Worm (Caenorhabditis elegans): ENCODE data around the gene slcr-46.1.

slcr-46.1 gene

ce11 chrX:4647104-4647503 lies 14.9 kb downstream of the slcr-46.1 start, which contains the start of gene C46C11.4:
C46C11.4 (minus strand) TSS chrX:4647204.
- TF ChIP-seq ceh-44 (GFP tag; IDR thresholded peaks at IDR 0.05) (no peak), daf-16 (GFP tag; optimal IDR thresholded peaks at IDR 0.05) (no peak), daf-16 (tag; optimal IDR thresholded peaks at IDR 0.05) (no peak), tra-1 (GFP tag; IDR thresholded peaks at IDR 0.05) (no peak), hlh-30 (tag; optimal IDR thresholded peaks at IDR 0.05; ENCODE audit: insufficient read depth) (no peak), ceh-20 (GFP tag; IDR thresholded peaks at IDR 0.05) (no peak), sdz-12 (GFP tag; optimal IDR thresholded peaks at IDR 0.05) (no peak), ceh-82 (tag; optimal IDR thresholded peaks at IDR 0.05) (no peak), pha-4 (GFP tag; IDR thresholded peaks at IDR 0.05) (no peak), pha-4 (tag; optimal IDR thresholded peaks at IDR 0.05) (no peak)

ce11 chrX:4649097-4649496 lies 16.9 kb downstream of the slcr-46.1 start, which contains the start of gene ent-5:
ent-5 (minus strand) TSS chrX:4649197.
- TF ChIP-seq ctbp-1 (GFP tag; IDR thresholded peaks at IDR 0.05): no peak
- TF ChIP-seq nhr-42 (GFP tag; IDR thresholded peaks at IDR 0.05): no peak
- no peak for TF ChIP-seq duxl-1 (tag; optimal IDR thresholded peaks at IDR 0.05; ENCODE audit: poor library complexity)
- TF ChIP-seq ZK546.5 (tag; optimal IDR thresholded peaks at IDR 0.05): no peak
- TF ChIP-seq lim-7 (GFP tag; IDR thresholded peaks at IDR 0.05): no peak
- TF ChIP-seq zip-2 (tag; optimal IDR thresholded peaks at IDR 0.05): no peak
- no peak for TF ChIP-seq F49E8.2 (tag; optimal IDR thresholded peaks at IDR 0.05; ENCODE audit: borderline replicate concordance)
- TF ChIP-seq fos-1 (tag; optimal IDR thresholded peaks at IDR 0.05): no peak
- TF ChIP-seq ceh-32 (tag; optimal IDR thresholded peaks at IDR 0.05; ENCODE audit: poor library complexity): no peak
- TF ChIP-seq zag-1 (tag; optimal IDR thresholded peaks at IDR 0.05): no peak
- TF ChIP-seq saeg-2 (GFP tag; IDR thresholded peaks at IDR 0.05): no peak
- TF ChIP-seq nhr-48 (tag; optimal IDR thresholded peaks at IDR 0.05): no peak

ce11 chrX:4651428-4651827 lies 19.3 kb downstream of the slcr-46.1 start:
- peak in 1 of 2 experiments; percentile 85 for TF ChIP-seq unc-62 (GFP tag; optimal IDR thresholded peaks at IDR 0.05 in 1 of 2)
- TF ChIP-seq unc-62 (tag; optimal IDR thresholded peaks at IDR 0.05): no peak
- no peak for TF ChIP-seq spr-3 (GFP tag; optimal IDR thresholded peaks at IDR 0.05)

- TF ChIP-seq lin-29 (GFP tag; IDR thresholded peaks at IDR 0.05) (no peak), ces-1 (GFP tag; optimal IDR thresholded peaks at IDR 0.05) (no peak), ceh-44 (GFP tag; IDR thresholded peaks at IDR 0.05) (no peak), skn-1 (tag; optimal IDR thresholded peaks at IDR 0.05) (no peak), php-3 (GFP tag; IDR thresholded peaks at IDR 0.05) (no peak), mdl-1 (tag; optimal IDR thresholded peaks at IDR 0.05) (no peak), tra-1 (GFP tag; IDR thresholded peaks at IDR 0.05) (no peak), daf-8 (GFP tag; IDR thresholded peaks at IDR 0.05) (no peak), cey-2 (tag; optimal IDR thresholded peaks at IDR 0.05; ENCODE audit: borderline replicate concordance, insufficient read depth) (no peak), vab-7 (GFP tag; IDR thresholded peaks at IDR 0.05) (no peak)
Observed at ce11 chrX:4652950-4653349, 20.8 kb downstream of the slcr-46.1 start.

- TF ChIP-seq daf-19 (GFP tag; conservative IDR thresholded peaks at IDR 0.05) (no peak), F44E2.7 (GFP tag; IDR thresholded peaks at IDR 0.05) (no peak), nhr-41 (GFP tag; IDR thresholded peaks at IDR 0.05) (no peak), hif-1 (tag; optimal IDR thresholded peaks at IDR 0.05) (no peak), egl-43 (GFP tag; IDR thresholded peaks at IDR 0.05) (no peak), fos-1 (tag; optimal IDR thresholded peaks at IDR 0.05) (no peak), attf-4 (tag; optimal IDR thresholded peaks at IDR 0.05) (no peak), ceh-28 (tag; optimal IDR thresholded peaks at IDR 0.05) (no peak), spr-1 (tag; optimal IDR thresholded peaks at IDR 0.05) (no peak), fkh-10 (GFP tag; optimal IDR thresholded peaks at IDR 0.05) (no peak), R02D3.7 (tag; optimal IDR thresholded peaks at IDR 0.05) (no peak), lir-3 (tag; optimal IDR thresholded peaks at IDR 0.05) (no peak), zag-1 (tag; optimal IDR thresholded peaks at IDR 0.05) (no peak), unc-39 (tag; optimal IDR thresholded peaks at IDR 0.05) (no peak), F49E8.2 (tag; optimal IDR thresholded peaks at IDR 0.05; ENCODE audit: borderline replicate concordance) (no peak)
Observed at ce11 chrX:4654057-4654456, 21.9 kb downstream of the slcr-46.1 start, which contains the start of gene ceh-1. ceh-1 (minus strand) TSS chrX:4654157.

All from whole organism, L4 larva.